Fruit fly (Drosophila melanogaster): ENCODE results near the gene CG15506.

Gene CG15506

DNA sequence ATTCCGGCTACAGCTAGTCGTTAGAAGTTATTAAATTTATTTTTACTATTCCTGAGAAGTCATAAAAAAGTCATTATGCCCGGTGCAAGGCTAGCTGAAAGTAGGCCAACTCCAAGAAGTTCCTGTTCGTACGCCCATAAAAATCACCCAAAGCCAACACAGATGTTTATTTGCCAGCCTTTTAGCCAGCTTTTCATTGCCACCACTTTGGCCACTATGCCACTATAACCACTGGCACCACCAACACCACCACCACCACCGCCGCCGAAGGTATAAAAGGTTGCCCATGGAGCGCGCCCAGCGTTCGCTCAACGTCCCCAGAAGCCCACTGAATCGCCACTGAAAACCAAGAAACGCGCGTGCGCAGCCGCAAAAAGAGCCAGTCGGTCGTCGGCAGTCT lies at the start of gene CG15506:
Gene CG15506, plus strand, starts transcription at position 301 of the 400 bp plus-strand sequence.
- TF ChIP-seq psq (optimal IDR thresholded peaks at IDR 0.05) = no peak
- TF ChIP-seq h (optimal IDR thresholded peaks at IDR 0.05) = no peak
- no peak for TF ChIP-seq insv (optimal IDR thresholded peaks at IDR 0.05)
- TF ChIP-seq ttk (optimal IDR thresholded peaks at IDR 0.05) = no peak

DNA sequence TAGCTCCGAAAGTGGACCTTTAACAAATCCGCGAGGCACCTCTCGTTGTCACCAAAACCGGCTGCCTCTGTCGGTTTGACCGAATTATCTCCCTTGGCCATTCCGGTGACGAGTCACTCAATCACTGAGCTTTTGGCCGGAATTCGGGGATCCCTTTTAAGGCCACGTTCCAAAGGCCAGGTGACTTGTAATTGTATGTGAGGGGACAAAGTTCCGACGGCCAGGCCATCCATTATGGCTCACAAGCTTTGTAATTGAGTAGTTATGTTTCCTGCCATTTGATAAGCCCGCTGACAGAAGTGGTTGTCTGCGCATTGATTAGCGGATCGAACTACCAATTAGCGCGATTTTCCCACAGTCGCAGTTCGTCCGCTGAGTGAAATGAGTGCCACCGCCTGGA lies 49.7 kb upstream of the CG15506 start, which contains the start of the genes ppk20 and ppk30:
Gene ppk20, minus strand, starts transcription at position 101 of the 400 bp plus-strand sequence.
Gene ppk30, plus strand, starts transcription at position 373 of the 400 bp plus-strand sequence.
- TF ChIP-seq h (optimal IDR thresholded peaks at IDR 0.05) = no peak
- TF ChIP-seq insv (optimal IDR thresholded peaks at IDR 0.05) = no peak
- no peak for TF ChIP-seq psq (optimal IDR thresholded peaks at IDR 0.05)
- TF ChIP-seq Sin3A (optimal IDR thresholded peaks at IDR 0.05) = no peak
- no peak for TF ChIP-seq ttk (optimal IDR thresholded peaks at IDR 0.05)
- TF ChIP-seq Myc (optimal IDR thresholded peaks at IDR 0.05) = no peak

DNA sequence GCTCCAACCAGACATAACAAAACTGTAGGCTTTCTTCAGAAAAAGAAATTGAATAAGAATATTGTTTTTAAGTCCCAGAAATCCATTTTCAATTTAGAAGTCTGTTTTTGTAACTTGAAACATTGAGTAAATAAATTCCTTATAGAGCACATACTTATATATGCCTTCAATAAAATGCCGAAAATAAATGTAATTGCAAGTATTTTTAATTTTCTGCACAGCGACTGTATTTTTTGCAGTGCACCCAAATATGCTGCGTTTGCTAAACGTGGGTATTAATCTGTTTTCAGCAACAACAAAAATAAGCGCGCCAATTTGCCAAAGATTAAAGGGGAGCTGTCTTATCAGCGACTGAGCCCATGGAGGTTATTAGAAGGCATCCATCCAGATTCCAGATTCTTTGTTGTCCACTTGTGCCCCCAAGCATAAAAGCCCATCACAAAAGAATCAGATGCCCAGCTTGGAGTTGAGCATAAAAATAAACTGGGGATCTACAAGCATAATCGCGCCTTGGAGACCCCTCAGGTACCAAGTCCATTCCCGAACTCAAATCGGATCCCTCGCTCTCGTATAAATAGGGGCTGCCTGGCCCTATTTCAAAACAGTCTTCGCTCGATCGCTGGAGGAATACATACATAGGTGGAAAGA lies 47.3 kb upstream of the CG15506 start, which contains the start of gene Obp99a:
Gene Obp99a, plus strand, starts transcription at position 598 of the 648 bp plus-strand sequence.
- no peak for TF ChIP-seq h (optimal IDR thresholded peaks at IDR 0.05)
- no peak for TF ChIP-seq ttk (optimal IDR thresholded peaks at IDR 0.05)
- TF ChIP-seq Sin3A (optimal IDR thresholded peaks at IDR 0.05) = no peak
- no peak for TF ChIP-seq psq (optimal IDR thresholded peaks at IDR 0.05)
- no peak for TF ChIP-seq Myc (optimal IDR thresholded peaks at IDR 0.05)
- TF ChIP-seq insv (optimal IDR thresholded peaks at IDR 0.05) = no peak

DNA sequence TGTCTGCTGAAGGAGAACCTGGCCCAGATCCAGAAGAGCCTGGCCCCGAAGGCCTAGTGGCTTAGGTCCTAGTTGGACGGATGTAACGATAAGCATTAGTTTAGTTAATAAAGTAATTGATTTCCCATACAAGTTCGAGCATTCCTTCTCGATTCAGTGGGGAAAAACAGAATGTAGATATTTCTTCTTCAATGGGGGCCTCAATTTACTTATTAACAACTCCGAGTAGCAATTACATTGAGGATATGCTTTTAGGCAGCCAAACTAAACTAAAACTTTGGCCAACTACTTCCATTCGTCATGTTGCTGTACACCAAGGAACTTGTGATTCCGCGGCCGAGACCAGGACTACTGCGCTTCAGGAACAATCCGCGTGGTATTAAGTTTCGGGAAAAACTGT lies 46.3 kb upstream of the CG15506 start, which contains the start of gene ppk19:
Gene ppk19, plus strand, starts transcription at position 301 of the 400 bp plus-strand sequence.
- TF ChIP-seq ttk (optimal IDR thresholded peaks at IDR 0.05) = no peak
- TF ChIP-seq Myc (optimal IDR thresholded peaks at IDR 0.05) = no peak
- TF ChIP-seq insv (optimal IDR thresholded peaks at IDR 0.05) = no peak
- TF ChIP-seq psq (optimal IDR thresholded peaks at IDR 0.05) = no peak
- no peak for TF ChIP-seq h (optimal IDR thresholded peaks at IDR 0.05)
- TF ChIP-seq Sin3A (optimal IDR thresholded peaks at IDR 0.05) = no peak

DNA sequence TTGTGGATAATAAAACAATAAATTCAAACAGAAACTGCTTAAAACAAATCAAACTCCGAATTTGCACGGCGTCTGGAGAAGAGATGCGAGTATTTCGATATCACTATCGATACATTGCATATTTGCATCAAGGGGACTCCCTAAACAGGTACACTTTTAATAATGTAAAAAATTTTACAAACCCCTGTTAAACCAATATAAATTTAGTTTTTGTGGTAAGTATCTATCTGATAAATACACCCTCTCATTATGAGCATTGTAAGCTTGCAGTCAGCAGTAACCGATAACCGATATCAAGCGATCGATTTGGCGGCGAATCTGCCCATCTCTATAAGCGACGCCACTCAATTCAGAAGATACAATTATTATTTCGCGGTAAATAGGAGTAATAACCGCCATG lies 43.1 kb upstream of the CG15506 start, which contains the start of the genes Bub3 and Cap-D2:
Gene Bub3, minus strand, starts transcription at position 89 of the 400 bp plus-strand sequence.
Gene Cap-D2, plus strand, starts transcription at position 319 of the 400 bp plus-strand sequence.
- no peak for TF ChIP-seq Myc (optimal IDR thresholded peaks at IDR 0.05)
- no peak for TF ChIP-seq ttk (optimal IDR thresholded peaks at IDR 0.05)
- no peak for TF ChIP-seq psq (optimal IDR thresholded peaks at IDR 0.05)
- no peak for TF ChIP-seq Sin3A (optimal IDR thresholded peaks at IDR 0.05)
- TF ChIP-seq h (optimal IDR thresholded peaks at IDR 0.05) = no peak
- no peak for TF ChIP-seq insv (optimal IDR thresholded peaks at IDR 0.05)

DNA sequence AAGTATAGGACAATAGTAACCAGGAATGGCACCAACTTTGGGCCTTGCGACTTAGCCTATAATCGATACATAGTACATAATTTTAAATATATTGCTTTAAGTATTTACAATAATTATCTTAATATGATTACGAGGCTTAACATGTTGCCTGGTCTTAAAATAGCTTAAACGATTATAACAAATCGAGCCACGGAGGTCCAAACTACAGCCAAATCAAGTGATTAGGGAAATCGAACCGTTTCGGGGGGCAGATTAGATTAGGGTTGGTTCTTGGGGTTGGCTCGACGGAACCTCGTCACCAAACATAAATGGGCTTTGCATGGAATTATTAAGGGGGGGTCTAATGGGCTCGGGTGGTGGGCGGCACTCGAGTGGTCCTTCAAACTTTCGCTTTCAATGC lies 37.2 kb upstream of the CG15506 start:
- TF ChIP-seq Sin3A (optimal IDR thresholded peaks at IDR 0.05) (no peak), psq (optimal IDR thresholded peaks at IDR 0.05) (no peak), Myc (optimal IDR thresholded peaks at IDR 0.05) (no peak), ttk (optimal IDR thresholded peaks at IDR 0.05) (no peak), h (optimal IDR thresholded peaks at IDR 0.05) (no peak), insv (optimal IDR thresholded peaks at IDR 0.05) (no peak)

DNA sequence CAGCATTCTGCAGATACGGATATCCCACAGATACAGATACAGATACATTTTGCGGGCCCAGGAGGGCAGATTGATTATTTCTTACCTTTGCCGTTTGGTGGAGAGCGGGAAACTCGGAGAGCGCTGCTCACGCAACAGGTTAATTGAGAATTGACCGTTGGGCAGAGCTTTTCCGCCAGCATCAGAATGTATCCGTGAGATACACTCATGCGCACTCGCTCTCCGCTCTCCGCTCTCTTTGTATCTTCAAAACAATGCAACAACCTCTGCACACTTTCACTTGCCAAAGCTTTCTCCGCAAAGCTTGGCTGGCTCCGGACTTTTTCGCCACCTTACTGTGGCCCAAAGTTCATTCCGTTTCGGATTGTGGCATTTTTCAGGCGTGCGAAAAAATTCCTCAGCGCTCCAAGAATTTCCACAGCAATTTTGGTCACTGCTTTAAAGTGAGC lies 36.3 kb upstream of the CG15506 start, which contains the start of the genes CG7582 and Gycalpha99B:
Gene CG7582, minus strand, starts transcription at position 127 of the 449 bp plus-strand sequence.
Gene Gycalpha99B, plus strand, starts transcription at position 352 of the 449 bp plus-strand sequence.
- TF ChIP-seq ttk (optimal IDR thresholded peaks at IDR 0.05) (no peak), h (optimal IDR thresholded peaks at IDR 0.05) (no peak), psq (optimal IDR thresholded peaks at IDR 0.05) (no peak), Myc (optimal IDR thresholded peaks at IDR 0.05) (no peak), Sin3A (optimal IDR thresholded peaks at IDR 0.05) (no peak), insv (optimal IDR thresholded peaks at IDR 0.05) (no peak)

DNA sequence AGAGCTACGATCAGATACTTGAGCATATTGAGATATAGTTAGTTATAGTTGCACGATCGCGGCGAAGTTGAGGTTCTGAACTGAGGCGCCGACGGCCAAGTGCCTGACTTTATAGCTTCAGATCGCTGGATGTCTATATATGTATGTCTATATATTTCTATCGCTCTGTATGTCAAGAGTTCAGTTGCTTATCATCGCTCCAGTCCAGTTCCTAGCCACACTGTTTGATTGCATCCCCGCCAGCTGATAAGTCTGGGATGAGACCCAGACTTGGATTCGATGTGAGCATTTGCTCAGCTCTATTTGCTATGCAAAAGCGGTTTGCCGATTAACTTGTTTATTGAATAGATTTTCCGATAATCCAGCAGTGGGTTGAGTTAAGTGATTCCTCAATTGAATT lies 31.8 kb upstream of the CG15506 start:
- TF ChIP-seq Myc (optimal IDR thresholded peaks at IDR 0.05) (no peak), psq (optimal IDR thresholded peaks at IDR 0.05) (no peak), Sin3A (optimal IDR thresholded peaks at IDR 0.05) (no peak), h (optimal IDR thresholded peaks at IDR 0.05) (no peak), ttk (optimal IDR thresholded peaks at IDR 0.05) (no peak), insv (optimal IDR thresholded peaks at IDR 0.05) (no peak)

DNA sequence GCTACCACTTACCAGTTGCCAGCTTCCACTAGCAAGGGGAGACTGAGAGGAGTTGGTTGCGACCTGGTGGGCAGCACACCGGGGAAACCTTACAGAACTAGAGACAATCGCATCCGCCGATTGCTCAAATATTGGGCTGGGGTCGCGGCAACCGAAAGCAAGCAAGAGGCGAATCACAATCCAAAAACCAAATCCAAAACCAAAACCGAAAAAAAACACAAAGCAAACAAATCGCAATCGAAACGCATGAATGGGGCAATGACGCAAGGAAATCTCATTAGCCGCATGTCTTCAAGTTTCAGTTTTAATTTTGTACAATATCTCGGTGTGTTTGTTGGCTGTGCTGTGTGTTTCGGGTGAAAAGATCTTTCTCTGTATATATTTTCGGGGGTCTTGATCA lies 29.3 kb upstream of the CG15506 start, which contains the start of gene Obp99c:
Gene Obp99c, minus strand, starts transcription at position 101 of the 400 bp plus-strand sequence.
- TF ChIP-seq Myc (optimal IDR thresholded peaks at IDR 0.05) (no peak), Sin3A (optimal IDR thresholded peaks at IDR 0.05) (no peak), psq (optimal IDR thresholded peaks at IDR 0.05) (no peak)

DNA sequence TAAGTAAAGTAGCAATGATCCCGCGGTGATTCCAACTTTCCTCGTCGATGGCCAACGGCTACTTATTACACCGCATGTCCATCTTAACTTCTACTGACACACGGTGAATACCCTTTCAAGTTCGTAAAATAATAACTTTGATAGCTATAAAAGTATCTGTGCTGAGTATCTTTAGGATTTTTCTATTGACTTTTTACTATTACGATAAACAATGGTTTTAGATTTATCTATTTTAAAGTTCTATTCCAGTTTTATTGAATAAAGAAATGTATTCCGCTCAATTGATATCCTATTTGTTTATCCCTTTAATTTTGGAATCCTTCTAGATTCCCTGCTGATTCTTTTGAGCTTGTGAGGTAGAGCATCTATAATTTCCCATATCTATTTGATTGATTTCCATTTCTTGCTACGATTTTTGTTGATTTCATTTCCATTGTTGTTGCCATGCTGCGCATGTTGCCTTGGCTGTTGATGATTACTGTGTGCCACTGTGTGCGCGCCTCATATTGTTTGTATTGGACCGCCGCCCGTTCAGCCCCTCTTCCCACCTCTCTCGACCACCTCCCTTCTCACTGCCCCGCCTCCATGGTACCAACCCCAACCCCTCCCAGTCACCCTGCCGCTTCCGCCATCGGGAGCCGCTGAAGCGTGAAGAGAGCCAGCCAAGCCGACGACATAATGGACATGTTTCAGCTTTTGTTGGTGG lies 28.5 kb upstream of the CG15506 start:
- no peak for TF ChIP-seq ttk (optimal IDR thresholded peaks at IDR 0.05)
- TF ChIP-seq Myc (optimal IDR thresholded peaks at IDR 0.05) = no peak
- TF ChIP-seq psq (optimal IDR thresholded peaks at IDR 0.05) = no peak
- no peak for TF ChIP-seq Sin3A (optimal IDR thresholded peaks at IDR 0.05)
- TF ChIP-seq h (optimal IDR thresholded peaks at IDR 0.05) = no peak
- no peak for TF ChIP-seq insv (optimal IDR thresholded peaks at IDR 0.05)

DNA sequence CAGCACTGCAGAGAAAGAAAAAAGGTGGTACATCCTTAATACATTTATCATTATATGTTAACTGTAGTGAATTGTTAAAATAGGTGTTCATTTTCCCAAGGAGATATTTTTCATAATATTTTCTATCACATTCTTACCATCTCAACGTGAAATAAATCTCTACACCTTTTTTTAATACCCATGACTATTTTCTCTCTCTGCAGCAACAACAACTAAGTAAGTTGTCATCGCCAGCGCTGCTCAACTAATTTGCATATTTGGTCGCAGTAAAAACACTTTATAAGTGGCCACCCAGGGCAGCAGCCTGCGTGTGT lies 28.0 kb upstream of the CG15506 start:
- TF ChIP-seq ttk (optimal IDR thresholded peaks at IDR 0.05) (no peak), h (optimal IDR thresholded peaks at IDR 0.05) (no peak), Sin3A (optimal IDR thresholded peaks at IDR 0.05) (no peak), Myc (optimal IDR thresholded peaks at IDR 0.05) (no peak), insv (optimal IDR thresholded peaks at IDR 0.05) (no peak), psq (optimal IDR thresholded peaks at IDR 0.05) (no peak)

DNA sequence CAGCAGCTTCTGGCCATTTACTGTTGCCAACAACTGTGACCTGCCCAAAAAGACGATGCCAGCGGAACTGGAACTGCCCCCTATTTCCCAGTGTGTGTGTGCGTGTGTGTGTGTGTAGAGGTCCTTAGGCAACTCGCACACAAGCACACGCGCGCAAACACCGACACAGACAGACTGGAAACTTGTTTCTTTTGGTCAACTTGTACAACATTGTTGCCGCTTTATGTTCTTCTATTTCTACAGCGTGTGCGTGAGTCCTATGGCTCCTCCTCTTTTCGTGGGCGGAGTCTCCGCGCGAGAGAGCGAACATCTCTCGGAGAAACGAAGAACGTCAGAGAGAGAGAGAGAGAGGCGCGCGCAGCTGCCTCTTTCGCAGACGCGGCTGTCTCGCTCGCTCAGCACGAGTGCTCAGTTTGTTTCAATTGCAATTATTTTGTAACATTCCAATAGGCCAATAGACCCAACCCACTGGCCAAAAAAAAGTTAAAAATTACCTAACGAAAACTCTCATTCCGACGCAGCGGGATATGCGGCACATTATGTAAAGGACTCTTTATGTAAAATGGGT lies 27.4 kb upstream of the CG15506 start:
- TF ChIP-seq psq (optimal IDR thresholded peaks at IDR 0.05) (no peak), Myc (optimal IDR thresholded peaks at IDR 0.05) (no peak), Sin3A (optimal IDR thresholded peaks at IDR 0.05) (no peak), ttk (optimal IDR thresholded peaks at IDR 0.05) (no peak), insv (optimal IDR thresholded peaks at IDR 0.05) (no peak), h (optimal IDR thresholded peaks at IDR 0.05) (no peak)

All from Kc167 (cell line).